Fruit fly (Drosophila melanogaster) whole organism, embryonic: ENCODE data around the gene Pebp1.

Experiments used
- Bgb ChIP-seq: fragments of 200-800 bp; sonication (Bioruptor generic); IDR thresholded peaks from 2 replicates; pipeline ENCODE4 v1.3.6; 2022; ENCODE audit warnings: missing biosample characterization, missing genetic modification characterization; ENCODE audit not compliant: partially characterized antibody
- CG10366 ChIP-seq: fragments of 200-800 bp; sonication (Bioruptor generic); IDR thresholded peaks from 2 replicates; pipeline ENCODE4 v1.3.6; 2022; ENCODE audit warnings: missing biosample characterization, missing genetic modification characterization
- CG13123 ChIP-seq: fragments of 200-800 bp; sonication (Bioruptor generic); optimal IDR thresholded peaks from 2 replicates; lab custom pipeline; 2016; ENCODE audit warnings: missing biosample characterization, missing genetic modification characterization
- CG13894 ChIP-seq: fragments of 200-800 bp; sonication (Bioruptor generic); optimal IDR thresholded peaks from 3 replicates; lab custom pipeline; 2018; ENCODE audit warnings: missing biosample characterization, mild to moderate bottlenecking, missing genetic modification characterization, moderate library complexity
- CG15479 ChIP-seq: fragments of 200-800 bp; sonication (Bioruptor generic); optimal IDR thresholded peaks from 3 replicates; lab custom pipeline; 2019; ENCODE audit warnings: missing biosample characterization, mild to moderate bottlenecking, missing genetic modification characterization, moderate library complexity
- CG17385 ChIP-seq: fragments of 200-800 bp; sonication (Bioruptor generic); optimal IDR thresholded peaks from 3 replicates; lab custom pipeline; 2018; ENCODE audit warnings: missing biosample characterization, mild to moderate bottlenecking, missing genetic modification characterization
- CG1792 ChIP-seq: fragments of 200-800 bp; sonication (Bioruptor generic); optimal IDR thresholded peaks from 2 replicates; lab custom pipeline; 2016; ENCODE audit warnings: missing biosample characterization, missing genetic modification characterization
- CG2129 ChIP-seq: fragments of 200-800 bp; sonication (Bioruptor generic); IDR thresholded peaks from 2 replicates; pipeline ENCODE4 v1.3.6; 2022; ENCODE audit warnings: missing biosample characterization, missing genetic modification characterization; ENCODE audit not compliant: partially characterized antibody
- CG2889 ChIP-seq: fragments of 200-800 bp; sonication (Bioruptor generic); IDR thresholded peaks from 3 replicates; pipeline ENCODE4 v1.3.6; 2022; ENCODE audit warnings: missing biosample characterization, missing genetic modification characterization
- CG31441 ChIP-seq: fragments of 200-800 bp; sonication (Bioruptor generic); IDR thresholded peaks from 2 replicates; pipeline ENCODE4 v1.3.6; 2022; ENCODE audit warnings: missing biosample characterization, missing genetic modification characterization
- CG32772 ChIP-seq: fragments of 200-800 bp; sonication (Bioruptor generic); IDR thresholded peaks from 2 replicates; pipeline ENCODE4 v1.3.6; 2022; ENCODE audit warnings: missing biosample characterization, missing genetic modification characterization
- CG3407 ChIP-seq: fragments of 200-800 bp; sonication (Bioruptor generic); optimal IDR thresholded peaks from 2 replicates; lab custom pipeline; 2018; ENCODE audit warnings: missing biosample characterization, mild to moderate bottlenecking, missing genetic modification characterization
- CG34376 ChIP-seq: fragments of 200-800 bp; sonication (Bioruptor generic); optimal IDR thresholded peaks from 2 replicates; lab custom pipeline; 2018; ENCODE audit warnings: missing biosample characterization, mild to moderate bottlenecking, missing genetic modification characterization
- CG4854 ChIP-seq: fragments of 200-800 bp; sonication (Bioruptor generic); optimal IDR thresholded peaks from 2 replicates; lab custom pipeline; 2016; ENCODE audit warnings: missing biosample characterization, missing genetic modification characterization, inconsistent platforms
- CG6765 ChIP-seq: fragments of 200-800 bp; sonication (Bioruptor generic); optimal IDR thresholded peaks from 3 replicates; lab custom pipeline; 2017; ENCODE audit warnings: missing biosample characterization, mild to moderate bottlenecking, missing genetic modification characterization
- Deaf1 ChIP-seq: fragments of 200-800 bp; optimal IDR thresholded peaks from 3 replicates; lab custom pipeline; 2019; ENCODE audit warnings: missing biosample characterization, mild to moderate bottlenecking, missing genetic modification characterization, moderate library complexity
- Ets65A ChIP-seq: fragments of 200-800 bp; sonication (Bioruptor generic); peaks from one replicate; lab custom pipeline; 2016; ENCODE audit warnings: missing biosample characterization, missing genetic modification characterization
- H2.0 ChIP-seq: fragments of 200-800 bp; sonication (Bioruptor generic); IDR thresholded peaks from 2 replicates; pipeline ENCODE4 v1.3.6; 2022; ENCODE audit warnings: missing biosample characterization, missing genetic modification characterization
- Hand ChIP-seq: fragments of 200-800 bp; sonication (Bioruptor generic); optimal IDR thresholded peaks from 2 replicates; lab custom pipeline; 2017; ENCODE audit warnings: mild to moderate bottlenecking, missing biosample characterization, missing genetic modification reagents, missing genetic modification characterization
- Med ChIP-seq: fragments of 200-800 bp; sonication (Bioruptor generic); peaks from one replicate; lab custom pipeline; 2016; ENCODE audit warnings: missing biosample characterization, missing genetic modification characterization, mild to moderate bottlenecking, inconsistent platforms, moderate library complexity
- Nf-YB ChIP-seq: fragments of 200-800 bp; sonication (Bioruptor generic); optimal IDR thresholded peaks from 3 replicates; lab custom pipeline; 2019; ENCODE audit warnings: missing biosample characterization, mild to moderate bottlenecking, missing genetic modification characterization, moderate library complexity
- Nf-YC ChIP-seq: fragments of 200-800 bp; optimal IDR thresholded peaks from 3 replicates; lab custom pipeline; 2019; ENCODE audit warnings: missing biosample characterization, mild to moderate bottlenecking, missing genetic modification characterization, moderate library complexity
- Side ChIP-seq: fragments of 200-800 bp; sonication (Bioruptor generic); optimal IDR thresholded peaks from 2 replicates; lab custom pipeline; 2016; ENCODE audit warnings: missing biosample characterization, missing genetic modification characterization
- Sry-δ ChIP-seq: fragments of 200-800 bp; sonication (Bioruptor generic); optimal IDR thresholded peaks from 2 replicates; lab custom pipeline; 2016; ENCODE audit warnings: missing biosample characterization, missing genetic modification characterization
- Ssrp ChIP-seq: fragments of 200-800 bp; sonication (Bioruptor generic); optimal IDR thresholded peaks from 2 replicates; lab custom pipeline; 2018; ENCODE audit warnings: missing biosample characterization, mild to moderate bottlenecking, missing genetic modification characterization, moderate library complexity
- Taf1 ChIP-seq: fragments of 200-800 bp; sonication (Bioruptor generic); IDR thresholded peaks from 2 replicates; pipeline ENCODE4 v1.3.6; 2022; ENCODE audit warnings: missing biosample characterization, missing genetic modification characterization
- amos ChIP-seq: fragments of 200-800 bp; sonication (Bioruptor generic); IDR thresholded peaks from 2 replicates; pipeline ENCODE4 v1.3.6; 2022; ENCODE audit warnings: missing biosample characterization, missing genetic modification characterization; ENCODE audit not compliant: partially characterized antibody
- cato ChIP-seq: fragments of 200-800 bp; sonication (Bioruptor generic); optimal IDR thresholded peaks from 2 replicates; lab custom pipeline; 2016; ENCODE audit warnings: missing biosample characterization, missing genetic modification characterization, borderline replicate concordance
- caup ChIP-seq: fragments of 200-800 bp; sonication (Bioruptor generic); optimal IDR thresholded peaks from 3 replicates; lab custom pipeline; 2017; ENCODE audit warnings: missing biosample characterization, mild to moderate bottlenecking, missing genetic modification characterization, moderate library complexity; ENCODE audit not compliant: severe bottlenecking
- cg ChIP-seq: fragments of 200-800 bp; sonication (Bioruptor generic); optimal IDR thresholded peaks from 3 replicates; lab custom pipeline; 2019; ENCODE audit warnings: missing biosample characterization, mild to moderate bottlenecking, missing genetic modification characterization, moderate library complexity
- emc ChIP-seq: fragments of 200-800 bp; sonication (Bioruptor generic); optimal IDR thresholded peaks from 2 replicates; lab custom pipeline; 2016; ENCODE audit warnings: missing biosample characterization, missing genetic modification characterization
- fd102C ChIP-seq: fragments of 200-800 bp; sonication (Bioruptor generic); optimal IDR thresholded peaks from 2 replicates; lab custom pipeline; 2018; ENCODE audit warnings: missing biosample characterization, mild to moderate bottlenecking, missing genetic modification characterization, moderate library complexity
- grn ChIP-seq: fragments of 200-800 bp; sonication (Bioruptor generic); optimal IDR thresholded peaks from 3 replicates; lab custom pipeline; 2017; ENCODE audit warnings: missing biosample characterization, missing genetic modification characterization
- lab ChIP-seq: fragments of 200-800 bp; sonication (Bioruptor generic); optimal IDR thresholded peaks from 3 replicates; lab custom pipeline; 2017; ENCODE audit warnings: missing biosample characterization, missing genetic modification characterization, mild to moderate bottlenecking, moderate library complexity, missing genetic modification reagents
- maf-S ChIP-seq: fragments of 200-800 bp; sonication (Bioruptor generic); optimal IDR thresholded peaks from 2 replicates; lab custom pipeline; 2016; ENCODE audit warnings: missing biosample characterization, missing genetic modification characterization
- phol ChIP-seq: fragments of 200-800 bp; sonication (Bioruptor generic); optimal IDR thresholded peaks from 3 replicates; lab custom pipeline; 2018; ENCODE audit warnings: missing biosample characterization, mild to moderate bottlenecking, missing genetic modification characterization, moderate library complexity
- row ChIP-seq: fragments of 200-800 bp; sonication (Bioruptor generic); IDR thresholded peaks from 3 replicates; pipeline ENCODE4 v1.3.6; 2022; ENCODE audit warnings: missing biosample characterization, missing genetic modification characterization
- sug ChIP-seq: fragments of 200-800 bp; optimal IDR thresholded peaks from 2 replicates; lab custom pipeline; 2019; ENCODE audit warnings: missing biosample characterization, mild to moderate bottlenecking, missing genetic modification characterization, moderate library complexity
- trh ChIP-seq: fragments of 200-800 bp; sonication (Bioruptor generic); optimal IDR thresholded peaks from 2 replicates; lab custom pipeline; 2016; ENCODE audit warnings: missing biosample characterization, missing genetic modification characterization
- wor ChIP-seq: fragments of 200-800 bp; sonication (Bioruptor generic); IDR thresholded peaks from 2 replicates; pipeline ENCODE4 v1.3.6; 2022; ENCODE audit warnings: missing biosample characterization, missing genetic modification characterization
- zf30C ChIP-seq: fragments of 200-800 bp; sonication (Bioruptor generic); optimal IDR thresholded peaks from 3 replicates; lab custom pipeline; 2018; ENCODE audit warnings: missing biosample characterization, mild to moderate bottlenecking, missing genetic modification characterization

Pebp1 gene

dm6 chr3R:22454397-22455334, 11.2 kb upstream of the Pebp1 start (continued):
- TF ChIP-seq CG13123 (GFP tag; lab: Kevin White, UChicago) (no peak), CG32772 (GFP tag; lab: Robert Waterston, UW) (no peak), Nf-YB (GFP tag; lab: Kevin White, UChicago) (peak; percentile 96), Med (GFP tag; lab: Kevin White, UChicago) (peak; percentile 41), Nf-YC (tag; lab: Kevin White, UChicago) (peak; percentile 98), Sry-δ (GFP tag; lab: Kevin White, UChicago) (no peak), CG15479 (GFP tag; lab: Kevin White, UChicago) (peak; percentile 62), CG10366 (no peak), fd102C (GFP tag; lab: Kevin White, UChicago) (no peak), CG2889 (GFP tag; lab: Robert Waterston, UW) (no peak), trh (GFP tag; lab: Kevin White, UChicago) (no peak), CG31441 (GFP tag; lab: Robert Waterston, UW) (no peak), Ssrp (no peak), maf-S (GFP tag; lab: Kevin White, UChicago) (no peak), phol (tag; lab: Kevin White, UChicago) (no peak), CG4854 (GFP tag; lab: Kevin White, UChicago) (no peak), Ets65A (GFP tag; lab: Kevin White, UChicago) (peak; percentile 9), CG1792 (GFP tag; lab: Kevin White, UChicago) (no peak), CG2129 (GFP tag; lab: Robert Waterston, UW) (no peak), cg (GFP tag; lab: Kevin White, UChicago) (peak; percentile 48), wor (GFP tag; lab: Robert Waterston, UW) (no peak), CG34376 (peak; percentile 97), H2.0 (no peak), zf30C (GFP tag; lab: Kevin White, UChicago) (no peak), Taf1 (GFP tag; lab: Robert Waterston, UW) (no peak), CG3407 (GFP tag; lab: Kevin White, UChicago) (no peak), row (GFP tag; lab: Robert Waterston, UW) (no peak), Deaf1 (peak; percentile 84), amos (GFP tag; lab: Robert Waterston, UW) (no peak), Hand (no peak), caup (GFP tag; lab: Kevin White, UChicago) (no peak), Bgb (0 out of 2 replicates have a peak, but pooled peaks have one; percentile 8), sug (tag; lab: Kevin White, UChicago) (peak; percentile 64), lab (peak; percentile 26), grn (GFP tag; lab: Kevin White, UChicago) (peak; percentile 55), CG17385 (GFP tag; lab: Kevin White, UChicago) (no peak), emc (GFP tag; lab: Kevin White, UChicago) (no peak), CG6765 (GFP tag; lab: Kevin White, UChicago) (no peak), cato (GFP tag; lab: Kevin White, UChicago) (no peak), CG13894 (peak; percentile 18), Side (GFP tag; lab: Kevin White, UChicago) (no peak)
